In genomic region chrII:13487563-13487962, ce11 we compare ENCODE assay signal across 3 worm cellular contexts.
A peak's percentile ranks its signal among the peaks of the same experiment; 100 is the strongest.
TF ChIP-seq lines count a peak whose summit lies in the region.

No protein-coding gene starts in this region.

TF ChIP-seq in whole organism, L1 larva, 84 proteins besides CTCF, POLR2A, EP300 and RAD21:
- TF ChIP-seq ces-1 (GFP tag; optimal IDR thresholded peaks at IDR 0.05; lab: Kevin White, UChicago) (no peak), fos-1 (tag; optimal IDR thresholded peaks at IDR 0.05; lab: Kevin White, UChicago) (no peak), aha-1 (tag; optimal IDR thresholded peaks at IDR 0.05; lab: Kevin White, UChicago) (no peak), pag-3 (tag; optimal IDR thresholded peaks at IDR 0.05; lab: Kevin White, UChicago; ENCODE audit: borderline replicate concordance, insufficient read depth) (no peak), grh-1 (GFP tag; IDR thresholded peaks at IDR 0.05; lab: Robert Waterston, UW) (0 out of 2 replicates have a peak, but pooled peaks have one; percentile 11)

TF ChIP-seq in whole organism, L4 larva, 104 proteins besides CTCF, POLR2A, EP300 and RAD21:
- TF ChIP-seq nhr-42 (GFP tag; IDR thresholded peaks at IDR 0.05; lab: Robert Waterston, UW) (no peak), set-16 (GFP tag; IDR thresholded peaks at IDR 0.05; lab: Robert Waterston, UW) (peak; percentile 69; the same call in 1 of the 2 replicates)

TF ChIP-seq in whole organism, young adult, 124 proteins besides CTCF, POLR2A, EP300 and RAD21:
- 0 out of 2 replicates have a peak, but pooled peaks have one; percentile 27 for TF ChIP-seq Y95B8A.8 (GFP tag; IDR thresholded peaks at IDR 0.05; lab: Robert Waterston, UW)
- 0 out of 2 replicates have a peak, but pooled peaks have one; percentile 29 for TF ChIP-seq bed-1 (GFP tag; IDR thresholded peaks at IDR 0.05; lab: Robert Waterston, UW)
- TF ChIP-seq somi-1 (GFP tag; optimal IDR thresholded peaks at IDR 0.05; lab: Kevin White, UChicago), result no peak
- TF ChIP-seq madf-10 (tag; optimal IDR thresholded peaks at IDR 0.05; lab: Kevin White, UChicago), result no peak
- peak; percentile 11; the same call in 1 of the 2 replicates for TF ChIP-seq egrh-3 (GFP tag; IDR thresholded peaks at IDR 0.05; lab: Robert Waterston, UW)
- peak; percentile 60; the same call in 1 of the 2 replicates for TF ChIP-seq zfh-2 (GFP tag; conservative IDR thresholded peaks at IDR 0.05; lab: Robert Waterston, UW)
